Fruit fly (Drosophila melanogaster) whole organism, embryonic: ENCODE results near the gene Drice.

Source experiments
- Awh ChIP-seq: fragments of 200-800 bp; sonication (Bioruptor generic); IDR thresholded peaks from 2 replicates; pipeline ENCODE4, ENCODE4 v1.3.6; 2022; ENCODE audit warnings: missing biosample characterization, missing genetic modification characterization
- Bteb2 ChIP-seq: fragments of 200-800 bp; sonication (Bioruptor generic); optimal IDR thresholded peaks from 2 replicates; lab custom pipeline; 2016; ENCODE audit warnings: missing biosample characterization, missing genetic modification characterization
- CG10209 ChIP-seq: fragments of 200-800 bp; sonication (Bioruptor generic); optimal IDR thresholded peaks from 3 replicates; lab custom pipeline; 2017; ENCODE audit warnings: missing biosample characterization, mild to moderate bottlenecking, missing genetic modification characterization, missing genetic modification reagents
- CG10321 ChIP-seq: fragments of 200-800 bp; sonication (Bioruptor generic); IDR thresholded peaks from 2 replicates; pipeline ENCODE4 v1.3.6; 2022; ENCODE audit warnings: missing biosample characterization, missing genetic modification characterization
- CG11093 ChIP-seq: fragments of 200-800 bp; sonication (Bioruptor generic); IDR thresholded peaks from 3 replicates; pipeline ENCODE4 v1.3.6; 2022; ENCODE audit warnings: missing biosample characterization, missing genetic modification characterization
- CG12769 ChIP-seq: fragments of 200-800 bp; sonication (Bioruptor generic); optimal IDR thresholded peaks from 2 replicates; lab custom pipeline; 2019; ENCODE audit warnings: missing biosample characterization, mild to moderate bottlenecking, missing genetic modification characterization, moderate library complexity
- CG13894 ChIP-seq: fragments of 200-800 bp; sonication (Bioruptor generic); optimal IDR thresholded peaks from 3 replicates; lab custom pipeline; 2018; ENCODE audit warnings: missing biosample characterization, mild to moderate bottlenecking, missing genetic modification characterization, moderate library complexity
- CG14050 ChIP-seq: fragments of 200-800 bp; sonication (Bioruptor generic); IDR thresholded peaks from 3 replicates; pipeline ENCODE4 v1.3.6; 2022; ENCODE audit warnings: missing biosample characterization, missing genetic modification characterization
- CG15269 ChIP-seq: fragments of 200-800 bp; sonication (Bioruptor generic); optimal IDR thresholded peaks from 2 replicates; lab custom pipeline; 2018; ENCODE audit warnings: missing biosample characterization, mild to moderate bottlenecking, missing genetic modification characterization, moderate library complexity
- CG15696 ChIP-seq: fragments of 200-800 bp; sonication (Bioruptor generic); optimal IDR thresholded peaks from 2 replicates; lab custom pipeline; 2019; ENCODE audit warnings: missing biosample characterization, mild to moderate bottlenecking, missing genetic modification characterization, moderate library complexity
- CG17359 ChIP-seq: fragments of 200-800 bp; sonication (Bioruptor generic); optimal IDR thresholded peaks from 3 replicates; lab custom pipeline; 2018; ENCODE audit warnings: missing biosample characterization, mild to moderate bottlenecking, missing genetic modification characterization, moderate library complexity
- CG30403 ChIP-seq: fragments of 200-800 bp; sonication (Bioruptor generic); optimal IDR thresholded peaks from 3 replicates; lab custom pipeline; 2016; ENCODE audit warnings: missing biosample characterization, missing genetic modification characterization
- CG31365 ChIP-seq: fragments of 200-800 bp; sonication (Bioruptor generic); optimal IDR thresholded peaks from 2 replicates; lab custom pipeline; 2018; ENCODE audit warnings: missing biosample characterization, mild to moderate bottlenecking, missing genetic modification characterization
- CG33213 ChIP-seq: fragments of 200-800 bp; sonication (Bioruptor generic); optimal IDR thresholded peaks from 3 replicates; lab custom pipeline; 2016; ENCODE audit warnings: missing biosample characterization, missing genetic modification characterization
- CG4404 ChIP-seq: fragments of 200-800 bp; sonication (Bioruptor generic); IDR thresholded peaks from 2 replicates; pipeline ENCODE4 v1.3.6; 2022; ENCODE audit warnings: missing biosample characterization, missing genetic modification characterization
- CG6175 ChIP-seq: fragments of 200-800 bp; sonication (Bioruptor generic); IDR thresholded peaks from 3 replicates; pipeline ENCODE4 v1.3.6; 2022; ENCODE audit warnings: missing biosample characterization, missing genetic modification characterization
- CG6791 ChIP-seq: fragments of 200-800 bp; sonication (Bioruptor generic); IDR thresholded peaks from 3 replicates; pipeline ENCODE4 v1.3.6; 2022; ENCODE audit warnings: missing biosample characterization, missing genetic modification characterization; ENCODE audit not compliant: partially characterized antibody
- CG7786 ChIP-seq: fragments of 200-800 bp; sonication (Bioruptor generic); optimal IDR thresholded peaks from 2 replicates; lab custom pipeline; 2016; ENCODE audit warnings: missing biosample characterization, missing genetic modification characterization
- CG7963 ChIP-seq: fragments of 200-800 bp; sonication (Bioruptor generic); IDR thresholded peaks from 3 replicates; pipeline ENCODE4 v1.3.6; 2022; ENCODE audit warnings: missing biosample characterization, missing genetic modification characterization; ENCODE audit not compliant: partially characterized antibody
- CG8089 ChIP-seq: fragments of 200-800 bp; sonication (Bioruptor generic); optimal IDR thresholded peaks from 3 replicates; lab custom pipeline; 2016; ENCODE audit warnings: missing biosample characterization, missing genetic modification characterization
- CG8388 ChIP-seq: fragments of 200-800 bp; sonication (Bioruptor generic); optimal IDR thresholded peaks from 2 replicates; lab custom pipeline; 2019; ENCODE audit warnings: missing biosample characterization, mild to moderate bottlenecking, missing genetic modification characterization, moderate library complexity
- Camta ChIP-seq: fragments of 200-800 bp; sonication (Bioruptor generic); optimal IDR thresholded peaks from 2 replicates; lab custom pipeline; 2016; ENCODE audit warnings: missing biosample characterization, missing genetic modification characterization
- Hey ChIP-seq: fragments of 200-800 bp; sonication (Bioruptor generic); optimal IDR thresholded peaks from 3 replicates; lab custom pipeline; 2018; ENCODE audit warnings: missing biosample characterization, mild to moderate bottlenecking, missing genetic modification characterization
- Lpt ChIP-seq: fragments of >200 bp; optimal IDR thresholded peaks from 2 replicates; lab custom pipeline; 2018; ENCODE audit warnings: missing biosample characterization, missing genetic modification characterization
- Med ChIP-seq: fragments of 200-800 bp; sonication (Bioruptor generic); peaks from one replicate; lab custom pipeline; 2016; ENCODE audit warnings: missing biosample characterization, missing genetic modification characterization, mild to moderate bottlenecking, inconsistent platforms, moderate library complexity
- NK7.1 ChIP-seq: fragments of 200-800 bp; sonication (Bioruptor generic); optimal IDR thresholded peaks from 3 replicates; lab custom pipeline; 2016; ENCODE audit warnings: missing biosample characterization, missing genetic modification characterization
- Nf-YC ChIP-seq: fragments of 200-800 bp; optimal IDR thresholded peaks from 3 replicates; lab custom pipeline; 2019; ENCODE audit warnings: missing biosample characterization, mild to moderate bottlenecking, missing genetic modification characterization, moderate library complexity
- Sry-δ ChIP-seq: fragments of 200-800 bp; sonication (Bioruptor generic); optimal IDR thresholded peaks from 2 replicates; lab custom pipeline; 2016; ENCODE audit warnings: missing biosample characterization, missing genetic modification characterization
- amos ChIP-seq: fragments of 200-800 bp; sonication (Bioruptor generic); IDR thresholded peaks from 2 replicates; pipeline ENCODE4 v1.3.6; 2022; ENCODE audit warnings: missing biosample characterization, missing genetic modification characterization; ENCODE audit not compliant: partially characterized antibody
- ara ChIP-seq: fragments of 200-800 bp; sonication (Bioruptor generic); IDR thresholded peaks from 2 replicates; pipeline ENCODE4 v1.3.6; 2022; ENCODE audit warnings: missing biosample characterization, missing genetic modification characterization
- az2 ChIP-seq: fragments of 200-800 bp; sonication (Bioruptor generic); optimal IDR thresholded peaks from 3 replicates; lab custom pipeline; 2016; ENCODE audit warnings: missing biosample characterization, missing genetic modification characterization
- bab2 ChIP-seq: fragments of 200-800 bp; sonication (Bioruptor generic); optimal IDR thresholded peaks from 2 replicates; lab custom pipeline; 2016; ENCODE audit warnings: missing biosample characterization, missing genetic modification characterization
- bigmax ChIP-seq: fragments of 200-800 bp; sonication (Bioruptor generic); optimal IDR thresholded peaks from 2 replicates; lab custom pipeline; 2018; ENCODE audit warnings: missing biosample characterization, mild to moderate bottlenecking, missing genetic modification characterization
- croc ChIP-seq: fragments of 200-800 bp; sonication (Bioruptor generic); conservative IDR thresholded peaks from 3 replicates; pipeline ENCODE4 v1.3.6; 2022; ENCODE audit warnings: missing biosample characterization, missing genetic modification characterization
- crp ChIP-seq, 2 experiments: fragments of 200-800 bp; sonication (Bioruptor generic); optimal IDR thresholded peaks; 2 replicates in 1 of 2; 3 replicates in 1 of 2; lab custom pipeline; 2017; ENCODE audit warnings: missing biosample characterization in 2 of 2, missing genetic modification characterization in 2 of 2, mild to moderate bottlenecking in 1 of 2, moderate library complexity in 1 of 2
- disco-r ChIP-seq: fragments of 200-800 bp; sonication (Bioruptor generic); optimal IDR thresholded peaks from 2 replicates; lab custom pipeline; 2016; ENCODE audit warnings: missing biosample characterization, missing genetic modification characterization
- dmrt11E ChIP-seq: fragments of 200-800 bp; sonication (Bioruptor generic); optimal IDR thresholded peaks from 3 replicates; lab custom pipeline; 2018; ENCODE audit warnings: missing biosample characterization, mild to moderate bottlenecking, missing genetic modification characterization, moderate library complexity
- eve ChIP-seq, 2 experiments: fragments of >200 bp; optimal IDR thresholded peaks; 2 replicates each; lab custom pipeline; 2017; ENCODE audit warnings: missing biosample characterization in 2 of 2, missing genetic modification characterization in 2 of 2
- grau ChIP-seq: fragments of 200-800 bp; optimal IDR thresholded peaks from 3 replicates; lab custom pipeline; 2019; ENCODE audit warnings: missing biosample characterization, mild to moderate bottlenecking, missing genetic modification characterization, moderate library complexity
- kay ChIP-seq: fragments of 200-800 bp; sonication (Bioruptor generic); optimal IDR thresholded peaks from 2 replicates; lab custom pipeline; 2016; ENCODE audit warnings: missing biosample characterization, missing genetic modification characterization
- phol ChIP-seq: fragments of 200-800 bp; sonication (Bioruptor generic); optimal IDR thresholded peaks from 3 replicates; lab custom pipeline; 2018; ENCODE audit warnings: missing biosample characterization, mild to moderate bottlenecking, missing genetic modification characterization, moderate library complexity
- pita ChIP-seq: fragments of 200-800 bp; sonication (Bioruptor generic); optimal IDR thresholded peaks from 2 replicates; lab custom pipeline; 2017; ENCODE audit warnings: missing biosample characterization, mild to moderate bottlenecking, missing genetic modification characterization
- pum ChIP-seq: fragments of 200-800 bp; sonication (Bioruptor generic); optimal IDR thresholded peaks from 2 replicates; lab custom pipeline; 2016; ENCODE audit warnings: missing biosample characterization, missing genetic modification characterization
- rib ChIP-seq: fragments of 200-800 bp; sonication (Bioruptor generic); IDR thresholded peaks from 2 replicates; pipeline ENCODE4 v1.3.6; 2022; ENCODE audit warnings: missing biosample characterization, missing genetic modification characterization
- schlank ChIP-seq: fragments of 200-800 bp; sonication (Bioruptor generic); optimal IDR thresholded peaks from 2 replicates; lab custom pipeline; 2018; ENCODE audit warnings: missing biosample characterization, mild to moderate bottlenecking, missing genetic modification characterization
- slp2 ChIP-seq: fragments of 200-800 bp; sonication (Bioruptor generic); optimal IDR thresholded peaks from 2 replicates; lab custom pipeline; 2016; ENCODE audit warnings: missing biosample characterization, missing genetic modification characterization
- sqz ChIP-seq: fragments of 200-800 bp; sonication (Bioruptor generic); optimal IDR thresholded peaks from 3 replicates; lab custom pipeline; 2018; ENCODE audit warnings: missing biosample characterization, mild to moderate bottlenecking, missing genetic modification characterization
- sr ChIP-seq: fragments of 200-800 bp; sonication (Bioruptor generic); IDR thresholded peaks from 3 replicates; pipeline ENCODE4 v1.3.6; 2022; ENCODE audit warnings: missing biosample characterization, missing genetic modification characterization
- tin ChIP-seq: fragments of 200-800 bp; sonication (Bioruptor generic); optimal IDR thresholded peaks from 3 replicates; lab custom pipeline; 2016; ENCODE audit warnings: missing biosample characterization, missing genetic modification characterization
- twi ChIP-seq: fragments of 200-800 bp; optimal IDR thresholded peaks from 2 replicates; lab custom pipeline; 2019; ENCODE audit warnings: missing biosample characterization, mild to moderate bottlenecking, missing genetic modification characterization, moderate library complexity
- vfl ChIP-seq: fragments of 200-800 bp; sonication (Bioruptor generic); optimal IDR thresholded peaks from 2 replicates; lab custom pipeline; 2016; ENCODE audit warnings: missing biosample characterization, missing genetic modification characterization
- wdn ChIP-seq: fragments of 200-800 bp; sonication (Bioruptor generic); IDR thresholded peaks from 2 replicates; pipeline ENCODE4 v1.3.6; 2022; ENCODE audit warnings: missing biosample characterization, missing genetic modification characterization

Drice gene

DNA sequence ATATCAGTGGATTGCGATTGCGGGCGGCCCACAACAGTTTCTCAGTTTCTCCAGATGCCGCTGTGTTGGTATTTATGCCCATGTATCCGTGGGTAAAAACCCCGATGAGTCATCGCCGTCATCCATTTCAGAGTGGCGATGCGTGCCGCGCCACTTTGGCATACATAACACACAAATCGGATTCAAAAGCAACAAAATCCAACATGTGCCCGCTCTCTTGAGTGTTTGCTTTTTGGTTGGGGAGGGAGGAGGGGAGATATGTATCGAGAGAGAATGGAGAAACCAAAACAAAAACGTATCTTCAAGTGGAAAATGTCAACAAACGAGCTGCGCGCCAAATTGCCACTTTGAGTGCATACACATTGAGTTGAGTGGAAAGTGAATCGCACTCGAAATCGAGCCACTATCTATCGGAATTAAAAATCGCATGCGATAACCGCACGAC, 27.8 kb upstream of the Drice start (continued):
- TF ChIP-seq wdn (GFP tag; lab: Robert Waterston, UW) (no peak), az2 (GFP tag; lab: Kevin White, UChicago) (no peak), tin (no peak), phol (tag; lab: Kevin White, UChicago) (no peak), CG4404 (GFP tag; lab: Robert Waterston, UW) (no peak), CG11093 (no peak), sr (GFP tag; lab: Robert Waterston, UW) (no peak), sqz (GFP tag; lab: Kevin White, UChicago) (no peak), schlank (no peak), Med (peak; percentile 69), vfl (no peak), Nf-YC (tag; lab: Kevin White, UChicago) (peak; percentile 6), Hey (tag; lab: Kevin White, UChicago) (peak; percentile 16), grau (no peak), NK7.1 (GFP tag; lab: Kevin White, UChicago) (no peak), bab2 (GFP tag; lab: Kevin White, UChicago) (no peak), ara (GFP tag; lab: Robert Waterston, UW) (no peak), Awh (GFP tag; lab: Robert Waterston, UW) (no peak), Camta (GFP tag; lab: Kevin White, UChicago) (no peak), pita (GFP tag; lab: Kevin White, UChicago) (no peak), CG15696 (no peak), Lpt (GFP tag; lab: Kevin White, UChicago) (no peak), CG12769 (tag; lab: Kevin White, UChicago) (peak; percentile 47), dmrt11E (no peak), rib (GFP tag; lab: Robert Waterston, UW) (0 out of 2 replicates have a peak, but pooled peaks have one; percentile 33), Bteb2 (GFP tag; lab: Kevin White, UChicago) (no peak), CG7786 (GFP tag; lab: Kevin White, UChicago) (no peak), CG17359 (tag; lab: Kevin White, UChicago) (no peak), CG10321 (GFP tag; lab: Robert Waterston, UW) (no peak), pum (GFP tag; lab: Kevin White, UChicago) (no peak), crp (GFP tag; optimal IDR thresholded peaks at IDR 0.05; lab: Kevin White, UChicago) (no peak), twi (tag; lab: Kevin White, UChicago) (peak; percentile 80), bigmax (no peak), CG6175 (GFP tag; lab: Robert Waterston, UW) (no peak), CG30403 (GFP tag; lab: Kevin White, UChicago) (no peak), slp2 (no peak), amos (GFP tag; lab: Robert Waterston, UW) (peak; percentile 69; the same call in 1 of the 2 replicates), CG6791 (GFP tag; lab: Robert Waterston, UW) (peak; percentile 6; the same call in 2 of the 3 replicates), croc (GFP tag; lab: Robert Waterston, UW) (no peak), CG31365 (tag; lab: Kevin White, UChicago) (no peak), disco-r (GFP tag; lab: Kevin White, UChicago) (peak; percentile 44), CG7963 (GFP tag; lab: Robert Waterston, UW) (no peak), Sry-δ (GFP tag; lab: Kevin White, UChicago) (no peak), CG8089 (no peak), CG15269 (tag; lab: Kevin White, UChicago) (peak; percentile 24), CG13894 (tag; lab: Kevin White, UChicago) (peak; percentile 69), CG14050 (no peak), CG10209 (GFP tag; lab: Kevin White, UChicago) (no peak), kay (GFP tag; lab: Kevin White, UChicago) (peak; percentile 99), CG33213 (GFP tag; lab: Kevin White, UChicago) (no peak), CG8388 (no peak), eve (GFP tag; optimal IDR thresholded peaks at IDR 0.05; lab: Kevin White, UChicago) (no peak)
